Fruit fly (Drosophila melanogaster): ENCODE results near the gene Scsalpha1.

dm6 chr3L:3799766-3800165, 14.2 kb upstream of the Scsalpha1 start:
- TF ChIP-seq usp (GFP tag; optimal IDR thresholded peaks at IDR 0.05) (no peak), psq (optimal IDR thresholded peaks at IDR 0.05) (no peak)

Data from whole organism.